Fruit fly (Drosophila melanogaster): ENCODE results near the gene Amnionless.

Gene Amnionless

DNA sequence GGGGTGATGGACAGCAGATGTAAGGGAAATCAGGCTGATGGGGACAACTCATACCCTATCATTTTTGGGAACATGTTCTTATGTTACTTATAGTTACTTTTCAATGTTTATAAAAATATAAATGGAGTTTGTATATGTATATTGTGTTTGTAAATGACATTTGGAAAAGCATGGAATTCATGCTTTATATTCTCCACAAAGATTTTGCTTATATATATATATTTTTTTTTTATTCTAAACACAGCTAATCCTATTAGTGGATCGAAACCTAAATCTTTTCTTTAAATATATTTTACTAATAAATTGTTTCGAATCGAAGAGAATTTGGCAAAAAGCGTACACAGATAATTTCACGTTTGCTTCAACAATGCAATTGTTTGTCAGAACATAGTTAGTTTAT is at the start of gene Amnionless:
Gene Amnionless, minus strand, starts transcription at position 101 of the 400 bp plus-strand sequence.
- no peak for TF ChIP-seq CG17801 (GFP tag; optimal IDR thresholded peaks at IDR 0.05; ENCODE audit: partially characterized antibody)

- no peak for TF ChIP-seq CG17801 (GFP tag; optimal IDR thresholded peaks at IDR 0.05; ENCODE audit: partially characterized antibody)
Measured at dm6 chr2L:332235-332634, 43.3 kb upstream of the Amnionless start, which contains the start of gene CG31921. Gene CG31921, minus strand, starts transcription at chr2L:332335.

DNA sequence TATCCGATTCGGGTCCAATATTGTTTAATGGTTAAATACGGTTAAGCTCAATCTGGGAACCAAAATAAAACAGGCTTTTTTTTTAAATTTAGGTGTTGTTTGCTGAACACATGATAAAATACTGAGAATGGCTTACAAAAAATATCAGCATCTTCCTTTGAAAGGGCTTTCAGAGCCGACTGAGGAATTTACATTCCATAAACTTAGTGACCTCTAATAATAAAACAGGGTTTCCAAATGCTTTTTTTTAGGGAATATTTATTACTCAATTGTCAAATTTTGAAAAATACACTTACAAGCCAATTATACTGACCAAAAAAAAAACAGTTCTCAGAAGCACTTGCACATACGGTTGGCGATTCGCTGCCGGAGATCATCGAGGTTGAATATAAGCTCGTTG is 40.7 kb upstream of the Amnionless start, which contains the start of gene CG43755:
Gene CG43755, minus strand, starts transcription at position 101 of the 400 bp plus-strand sequence.
- no peak for TF ChIP-seq CG17801 (GFP tag; optimal IDR thresholded peaks at IDR 0.05; ENCODE audit: partially characterized antibody)

DNA sequence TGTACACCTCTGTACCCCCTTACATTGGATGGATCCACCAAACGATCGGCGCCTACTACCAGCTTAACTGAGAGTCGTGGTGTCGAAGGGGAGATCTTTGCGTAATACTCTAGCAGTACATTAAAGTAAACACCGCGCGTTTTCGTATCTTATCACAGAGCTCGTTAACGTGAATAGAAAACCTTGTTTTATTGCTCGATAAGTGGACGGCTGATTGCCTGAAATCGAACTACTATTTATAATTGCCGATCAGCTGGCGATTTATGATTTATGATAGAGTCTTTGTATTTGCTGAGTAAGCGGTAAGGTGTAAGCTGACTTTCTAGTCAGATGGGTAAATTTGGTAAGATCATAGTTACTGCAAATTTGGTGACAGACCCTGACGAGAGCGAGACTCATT is 34.0 kb upstream of the Amnionless start:
- TF ChIP-seq CG17801 (GFP tag; optimal IDR thresholded peaks at IDR 0.05; ENCODE audit: partially characterized antibody): no peak

- no peak for TF ChIP-seq CG17801 (GFP tag; optimal IDR thresholded peaks at IDR 0.05; ENCODE audit: partially characterized antibody)
Measured at dm6 chr2L:321793-322192, 32.8 kb upstream of the Amnionless start, which contains the start of gene CG33127. Gene CG33127, plus strand, starts transcription at chr2L:322101.

DNA sequence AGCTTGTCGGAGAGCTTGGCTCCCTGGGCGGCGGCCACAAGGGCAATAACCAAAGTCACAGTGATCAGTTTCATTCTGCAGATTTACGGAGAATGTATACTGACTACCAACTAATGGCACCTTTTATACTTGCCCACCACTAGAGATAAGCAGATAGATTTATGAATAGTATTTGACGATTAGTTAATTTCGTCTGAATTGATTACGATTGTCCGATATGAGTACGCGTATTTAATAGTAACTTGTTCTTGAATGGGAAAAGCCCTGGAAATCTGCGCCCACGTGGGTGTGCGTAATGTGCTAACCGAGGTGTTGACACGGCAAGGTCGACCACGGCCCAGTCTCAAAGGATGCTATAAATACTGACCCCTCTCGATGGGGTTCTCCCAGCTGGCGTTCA is 32.2 kb upstream of the Amnionless start, which contains the start of gene CG11911:
Gene CG11911, minus strand, starts transcription at position 101 of the 400 bp plus-strand sequence.
- TF ChIP-seq CG17801 (GFP tag; optimal IDR thresholded peaks at IDR 0.05; ENCODE audit: partially characterized antibody): no peak

DNA sequence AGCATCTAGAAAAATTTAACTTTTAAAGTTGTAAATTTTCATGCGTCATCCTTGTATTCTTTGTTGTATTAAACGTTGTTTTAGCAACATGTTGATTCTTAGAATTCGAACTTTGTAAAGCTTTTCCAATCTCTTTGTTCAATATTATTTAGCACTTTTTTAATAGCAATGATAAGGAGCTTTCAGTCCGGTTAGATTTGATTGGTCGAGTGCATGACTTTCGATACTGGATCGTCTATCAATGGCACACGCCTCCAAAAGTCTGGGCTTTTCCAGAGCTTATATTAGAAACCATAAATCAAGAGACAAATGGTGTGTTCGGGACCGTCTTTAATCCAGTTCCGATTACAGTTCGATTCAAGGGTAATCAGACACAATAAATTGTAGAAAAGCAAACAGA is 30.8 kb upstream of the Amnionless start:
- TF ChIP-seq CG17801 (GFP tag; optimal IDR thresholded peaks at IDR 0.05; ENCODE audit: partially characterized antibody): no peak

dm6 chr2L:319159-319558 is 30.2 kb upstream of the Amnionless start, which contains the start of gene CG11912:
Gene CG11912, minus strand, starts transcription at chr2L:319259.
- no peak for TF ChIP-seq CG17801 (GFP tag; optimal IDR thresholded peaks at IDR 0.05; ENCODE audit: partially characterized antibody)

DNA sequence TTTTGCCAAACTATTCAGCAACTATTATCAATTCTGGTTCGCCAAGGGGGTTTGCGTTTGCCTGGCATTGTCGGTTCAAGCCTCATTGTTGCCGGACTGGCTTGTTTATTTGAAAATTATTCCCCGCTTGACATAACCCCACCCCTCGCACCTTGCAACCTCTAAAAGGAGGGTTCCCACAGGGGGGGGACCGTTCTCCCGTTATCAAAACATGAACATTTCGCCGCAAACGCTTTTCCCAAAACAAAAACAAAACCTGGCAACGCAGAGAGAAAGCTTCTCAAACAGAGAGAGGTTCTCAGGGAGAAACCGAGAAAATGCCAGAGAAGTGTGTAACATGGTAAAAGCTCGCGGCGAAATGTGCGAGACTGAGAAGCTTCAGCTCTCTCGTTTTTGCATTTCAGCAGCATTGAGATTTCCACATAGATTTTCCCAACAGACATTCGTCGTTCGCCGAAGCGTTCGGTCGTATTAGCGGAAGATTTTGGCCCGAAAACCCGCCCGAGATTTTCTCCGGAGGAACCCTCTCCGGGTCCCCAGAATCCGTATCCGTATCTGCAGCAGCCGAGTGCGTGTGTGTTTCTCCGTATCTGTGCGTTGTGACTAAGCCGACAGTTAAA is 21.0 kb upstream of the Amnionless start:
- no peak for TF ChIP-seq CG17801 (GFP tag; optimal IDR thresholded peaks at IDR 0.05; ENCODE audit: partially characterized antibody)

DNA sequence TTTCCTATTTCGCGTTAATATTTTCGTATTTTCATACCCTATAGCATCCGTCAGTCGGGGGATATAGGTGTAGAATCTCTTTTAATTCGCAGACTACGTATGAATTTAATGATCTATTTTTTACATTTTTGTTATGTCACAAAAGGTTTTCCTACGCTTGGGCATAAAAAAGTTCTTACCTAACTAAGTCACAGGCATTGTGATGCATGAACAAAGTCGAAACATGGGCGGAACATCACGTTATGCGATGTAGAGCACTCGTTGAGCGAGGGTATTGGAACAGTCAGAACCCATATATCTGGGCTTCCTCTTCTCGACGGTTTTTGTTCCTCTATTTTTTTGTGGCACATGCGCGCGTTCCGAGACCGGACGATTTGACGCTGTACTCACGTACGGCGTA is 20.2 kb upstream of the Amnionless start:
- TF ChIP-seq CG17801 (GFP tag; optimal IDR thresholded peaks at IDR 0.05; ENCODE audit: partially characterized antibody): peak; percentile 4

- TF ChIP-seq CG17801 (GFP tag; optimal IDR thresholded peaks at IDR 0.05; ENCODE audit: partially characterized antibody): no peak
Measured at dm6 chr2L:308194-308706, 19.3 kb upstream of the Amnionless start.

- TF ChIP-seq CG17801 (GFP tag; optimal IDR thresholded peaks at IDR 0.05; ENCODE audit: partially characterized antibody): no peak
Measured at dm6 chr2L:307129-307528, 18.2 kb upstream of the Amnionless start.

- TF ChIP-seq CG17801 (GFP tag; optimal IDR thresholded peaks at IDR 0.05; ENCODE audit: partially characterized antibody): no peak
Measured at dm6 chr2L:306188-306927, 17.4 kb upstream of the Amnionless start.

DNA sequence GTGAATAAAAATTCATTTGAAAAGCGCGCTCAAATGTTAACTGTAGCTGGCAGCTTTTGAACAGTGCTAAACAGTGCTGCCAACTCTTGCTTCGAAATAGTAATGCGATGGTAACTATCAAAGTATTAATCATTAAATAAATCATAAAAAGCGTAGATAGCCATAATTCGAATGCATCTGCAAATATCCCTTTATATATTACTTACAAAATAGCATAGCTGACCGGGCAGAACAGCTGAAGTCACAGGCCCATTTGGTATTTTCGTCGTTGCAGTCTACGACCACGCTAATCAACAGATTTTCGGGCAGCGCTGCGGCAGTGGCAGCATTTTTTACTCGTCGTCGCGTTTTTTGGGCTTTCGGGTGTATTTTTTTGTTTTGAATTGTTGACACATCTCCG is 16.7 kb upstream of the Amnionless start, which contains the start of gene Plc21C:
Gene Plc21C, plus strand, starts transcription at position 290 of the 400 bp plus-strand sequence.
- TF ChIP-seq CG17801 (GFP tag; optimal IDR thresholded peaks at IDR 0.05; ENCODE audit: partially characterized antibody): peak; percentile 68

- no peak for TF ChIP-seq CG17801 (GFP tag; optimal IDR thresholded peaks at IDR 0.05; ENCODE audit: partially characterized antibody)
Measured at dm6 chr2L:305198-305597, 16.3 kb upstream of the Amnionless start.
